Worm (Caenorhabditis elegans) whole organism, late embryonic: ENCODE results near the gene vglu-2.

Experiments
- F13H6.1 ChIP-seq: sonication (generic microtip); optimal IDR thresholded peaks from 2 replicates; lab custom pipeline; 2016; ENCODE audit warnings: missing genetic modification characterization, missing compliant biosample characterization
- K02D7.2 ChIP-seq: sonication (generic microtip); optimal IDR thresholded peaks from 2 replicates; lab custom pipeline; 2017; ENCODE audit warnings: mild to moderate bottlenecking, missing genetic modification characterization, missing compliant biosample characterization
- K09A11.1 ChIP-seq: sonication (generic microtip); optimal IDR thresholded peaks from 2 replicates; lab custom pipeline; 2017; ENCODE audit warnings: antibody characterized with exemption, mild to moderate bottlenecking, missing genetic modification characterization, missing compliant biosample characterization; ENCODE audit not compliant: insufficient read depth
- T23F11.4 ChIP-seq: fragments of 200-800 bp; sonication (Bioruptor generic); optimal IDR thresholded peaks from 2 replicates; lab custom pipeline; 2018; ENCODE audit warnings: mild to moderate bottlenecking, missing genetic modification characterization, missing compliant biosample characterization
- Y22D7AL.16 ChIP-seq: sonication (generic microtip); optimal IDR thresholded peaks from 2 replicates; lab custom pipeline; 2016; ENCODE audit warnings: missing genetic modification characterization, missing compliant biosample characterization
- ceh-14 ChIP-seq: sonication (generic microtip); optimal IDR thresholded peaks from 2 replicates; lab custom pipeline; 2016; ENCODE audit warnings: missing genotype, missing genetic modification characterization, missing compliant biosample characterization
- ceh-19 ChIP-seq: fragments of 200-800 bp; sonication (Bioruptor generic); optimal IDR thresholded peaks from 2 replicates; lab custom pipeline; 2018; ENCODE audit warnings: mild to moderate bottlenecking, missing genetic modification characterization, missing compliant biosample characterization
- ceh-22 ChIP-seq: sonication (generic microtip); optimal IDR thresholded peaks from 2 replicates; lab custom pipeline; 2017; ENCODE audit warnings: missing biosample characterization, missing genetic modification characterization
- ceh-24 ChIP-seq: sonication (generic microtip); optimal IDR thresholded peaks from 2 replicates; lab custom pipeline; 2016; ENCODE audit warnings: mild to moderate bottlenecking, missing genetic modification characterization, missing compliant biosample characterization
- ceh-31 ChIP-seq: sonication (generic microtip); optimal IDR thresholded peaks from 2 replicates; lab custom pipeline; 2016; ENCODE audit warnings: missing genetic modification characterization, missing compliant biosample characterization
- ceh-45 ChIP-seq: fragments of 200-800 bp; sonication (Bioruptor generic); IDR thresholded peaks from 2 replicates; pipeline ENCODE4 v1.3.6; 2022; ENCODE audit warnings: missing genetic modification reagents, missing genetic modification characterization, missing compliant biosample characterization
- ceh-9 ChIP-seq: sonication (generic microtip); optimal IDR thresholded peaks from 2 replicates; lab custom pipeline; 2016; ENCODE audit warnings: mild to moderate bottlenecking, missing genetic modification characterization, inconsistent platforms, missing compliant biosample characterization
- che-1 ChIP-seq: sonication (generic microtip); optimal IDR thresholded peaks from 2 replicates; lab custom pipeline; 2016; ENCODE audit warnings: mild to moderate bottlenecking, missing genetic modification characterization, missing compliant biosample characterization
- dve-1 ChIP-seq: sonication (generic microtip); optimal IDR thresholded peaks from 2 replicates; lab custom pipeline; 2017; ENCODE audit warnings: antibody characterized with exemption, mild to moderate bottlenecking, missing genetic modification characterization, missing compliant biosample characterization
- elt-2 ChIP-seq: sonication (generic microtip); optimal IDR thresholded peaks from 2 replicates; lab custom pipeline; 2016; ENCODE audit warnings: missing genetic modification reagents, missing genetic modification characterization, missing compliant biosample characterization
- ets-4 ChIP-seq: sonication (generic microtip); optimal IDR thresholded peaks from 2 replicates; lab custom pipeline; 2016; ENCODE audit warnings: missing genetic modification characterization, missing compliant biosample characterization
- fax-1 ChIP-seq: sonication (generic microtip); optimal IDR thresholded peaks from 2 replicates; lab custom pipeline; 2016; ENCODE audit warnings: missing genotype, missing genetic modification characterization, missing compliant biosample characterization
- fkh-10 ChIP-seq: fragments of 150-350 bp; optimal IDR thresholded peaks from 2 replicates; lab custom pipeline; 2014; ENCODE audit warnings: missing biosample characterization, missing genetic modification reagents, missing genetic modification characterization
- hlh-15 ChIP-seq: sonication (generic microtip); optimal IDR thresholded peaks from 2 replicates; lab custom pipeline; 2016; ENCODE audit warnings: missing genetic modification characterization, missing compliant biosample characterization
- hlh-30 ChIP-seq: sonication (generic microtip); optimal IDR thresholded peaks from 2 replicates; lab custom pipeline; 2017; ENCODE audit warnings: antibody characterized with exemption, missing genetic modification characterization, missing compliant biosample characterization; ENCODE audit not compliant: insufficient read depth
- madf-2 ChIP-seq: sonication (generic microtip); optimal IDR thresholded peaks from 2 replicates; lab custom pipeline; 2017; ENCODE audit warnings: missing genetic modification characterization, missing compliant biosample characterization
- nhr-11 ChIP-seq: fragments of 150-350 bp; optimal IDR thresholded peaks from 2 replicates; lab custom pipeline; 2014; ENCODE audit warnings: missing biosample characterization, missing genetic modification characterization
- pag-3 ChIP-seq: sonication (generic microtip); optimal IDR thresholded peaks from 2 replicates; lab custom pipeline; 2016; ENCODE audit warnings: missing compliant biosample characterization, missing genetic modification characterization, borderline replicate concordance
- pat-9 ChIP-seq: fragments of 200-800 bp; sonication (Bioruptor generic); optimal IDR thresholded peaks from 2 replicates; lab custom pipeline; 2018; ENCODE audit warnings: mild to moderate bottlenecking, missing genetic modification characterization, moderate library complexity, missing compliant biosample characterization
- pha-2 ChIP-seq: sonication (generic microtip); optimal IDR thresholded peaks from 2 replicates; lab custom pipeline; 2017; ENCODE audit warnings: mild to moderate bottlenecking, missing genetic modification characterization, missing compliant biosample characterization
- pha-4 ChIP-seq: fragments of 150-350 bp; optimal IDR thresholded peaks from 2 replicates; lab custom pipeline; 2018; ENCODE audit warnings: missing biosample characterization, missing genetic modification reagents, missing genetic modification characterization
- pqm-1 ChIP-seq: sonication (generic microtip); optimal IDR thresholded peaks from 2 replicates; lab custom pipeline; 2016; ENCODE audit warnings: missing genetic modification characterization, missing compliant biosample characterization
- ref-2 ChIP-seq: sonication (generic microtip); optimal IDR thresholded peaks from 2 replicates; lab custom pipeline; 2016; ENCODE audit warnings: missing genetic modification characterization, missing compliant biosample characterization
- rnt-1 ChIP-seq: sonication (generic microtip); optimal IDR thresholded peaks from 2 replicates; lab custom pipeline; 2016; ENCODE audit warnings: missing genetic modification characterization, missing compliant biosample characterization
- sdc-2 ChIP-seq: sonication (generic microtip); optimal IDR thresholded peaks from 2 replicates; lab custom pipeline; 2016; ENCODE audit warnings: missing genotype, missing genetic modification characterization, missing compliant biosample characterization
- sox-2 ChIP-seq: fragments of 200-800 bp; sonication (Bioruptor generic); IDR thresholded peaks from 2 replicates; pipeline ENCODE4 v1.3.6; 2022; ENCODE audit warnings: missing genetic modification reagents, missing genetic modification characterization, missing compliant biosample characterization
- syd-9 ChIP-seq: sonication (generic microtip); optimal IDR thresholded peaks from 2 replicates; lab custom pipeline; 2016; ENCODE audit warnings: mild to moderate bottlenecking, missing genetic modification characterization, moderate library complexity, missing compliant biosample characterization
- tbx-2 ChIP-seq: sonication (generic microtip); optimal IDR thresholded peaks from 2 replicates; lab custom pipeline; 2016; ENCODE audit warnings: missing genetic modification characterization, missing compliant biosample characterization
- tbx-7 ChIP-seq: sonication (generic microtip); optimal IDR thresholded peaks from 2 replicates; lab custom pipeline; 2016; ENCODE audit warnings: missing genotype, missing genetic modification characterization, missing compliant biosample characterization
- ttx-3 ChIP-seq: sonication (generic microtip); optimal IDR thresholded peaks from 2 replicates; lab custom pipeline; 2016; ENCODE audit warnings: missing genetic modification reagents, missing genetic modification characterization, missing compliant biosample characterization
- unc-3 ChIP-seq, 2 experiments: fragments of 200-800 bp in 1 of 2; sonication (Bioruptor generic) in 1 of 2; sonication (generic microtip) in 1 of 2; conservative IDR thresholded peaks in 1 of 2; optimal IDR thresholded peaks in 1 of 2; 2 replicates each; pipeline versions ENCODE4 v1.3.6 to Lab custom; 2016 to 2022; ENCODE audit warnings: missing compliant biosample characterization in 2 of 2, missing genetic modification characterization in 2 of 2, missing genetic modification reagents in 1 of 2
- unc-42 ChIP-seq: sonication (generic microtip); optimal IDR thresholded peaks from 2 replicates; lab custom pipeline; 2016; ENCODE audit warnings: missing genotype, missing genetic modification characterization, missing compliant biosample characterization
- unc-55 ChIP-seq: sonication (generic microtip); optimal IDR thresholded peaks from 2 replicates; lab custom pipeline; 2017; ENCODE audit warnings: missing biosample characterization, missing genetic modification reagents, missing genetic modification characterization
- zip-5 ChIP-seq: sonication (generic microtip); optimal IDR thresholded peaks from 2 replicates; lab custom pipeline; 2016; ENCODE audit warnings: missing genetic modification characterization, missing compliant biosample characterization
- ztf-16 ChIP-seq: sonication (generic microtip); optimal IDR thresholded peaks from 2 replicates; lab custom pipeline; 2017; ENCODE audit warnings: missing genetic modification characterization, missing compliant biosample characterization

Gene vglu-2

ce11 chrIII:10305295-10305694 lies 10.4 kb downstream of the vglu-2 start:
- TF ChIP-seq ceh-22 (tag; lab: Kevin White, UChicago), result no peak
- no peak for TF ChIP-seq rnt-1 (tag; lab: Kevin White, UChicago)
- TF ChIP-seq pag-3 (tag; lab: Kevin White, UChicago), result no peak

DNA sequence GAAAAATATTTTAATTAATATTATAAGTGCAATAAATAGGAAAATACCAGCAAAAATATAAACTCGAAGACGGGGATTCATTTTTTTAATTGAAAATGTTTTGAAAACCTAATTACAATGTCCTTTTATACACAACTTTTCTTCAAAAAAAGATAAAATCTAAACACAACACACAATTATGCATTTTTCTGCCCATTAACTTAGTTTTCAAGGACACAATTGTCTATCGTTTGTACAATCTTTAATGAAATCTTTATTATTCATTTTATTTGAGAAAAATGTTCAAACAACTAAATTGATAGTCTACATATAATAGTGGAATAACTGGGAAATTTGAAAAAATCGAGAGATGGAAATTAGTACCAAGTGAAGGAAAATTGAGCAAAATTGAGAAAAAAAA lies 11.1 kb downstream of the vglu-2 start, which contains the start of gene T07A5.1:
TSS of gene T07A5.1 (minus strand) at position 149 of the 400 bp plus-strand sequence.
- TF ChIP-seq ceh-19 (GFP tag; lab: Kevin White, UChicago) (no peak), hlh-15 (no peak), Y22D7AL.16 (no peak), ceh-31 (tag; lab: Kevin White, UChicago) (no peak), syd-9 (tag; lab: Kevin White, UChicago) (no peak), F13H6.1 (no peak), pat-9 (tag; lab: Kevin White, UChicago) (no peak), K02D7.2 (tag; lab: Kevin White, UChicago) (no peak), ceh-24 (tag; lab: Kevin White, UChicago) (no peak), zip-5 (no peak), pag-3 (tag; lab: Kevin White, UChicago) (no peak), nhr-11 (tag; lab: Kevin White, UChicago) (no peak), elt-2 (no peak), fax-1 (tag; lab: Kevin White, UChicago) (no peak), pha-4 (tag; lab: Kevin White, UChicago) (no peak), unc-55 (no peak), hlh-30 (no peak), fkh-10 (GFP tag; lab: Kevin White, UChicago) (no peak), K09A11.1 (tag; lab: Kevin White, UChicago) (no peak), ztf-16 (tag; lab: Kevin White, UChicago) (no peak)

ce11 chrIII:10311016-10311415 lies 16.1 kb downstream of the vglu-2 start, which contains the start of gene T07A5.7:
Gene T07A5.7, minus strand, starts transcription at chrIII:10311116.
- TF ChIP-seq unc-3 (GFP tag; conservative IDR thresholded peaks at IDR 0.05; lab: Robert Waterston, UW) (no peak), unc-3 (tag; optimal IDR thresholded peaks at IDR 0.05; lab: Kevin White, UChicago) (no peak), sdc-2 (tag; lab: Kevin White, UChicago) (no peak), madf-2 (tag; lab: Kevin White, UChicago) (no peak), unc-42 (tag; lab: Kevin White, UChicago) (no peak), pqm-1 (tag; lab: Kevin White, UChicago) (no peak), ceh-31 (tag; lab: Kevin White, UChicago) (no peak), ceh-14 (no peak), F13H6.1 (no peak), sox-2 (no peak), pha-2 (tag; lab: Kevin White, UChicago) (no peak), hlh-15 (no peak), pha-4 (tag; lab: Kevin White, UChicago) (no peak)

ce11 chrIII:10314234-10314633 lies 19.3 kb downstream of the vglu-2 start:
- TF ChIP-seq elt-2 (peak; percentile 39), ref-2 (tag; lab: Kevin White, UChicago) (no peak), Y22D7AL.16 (no peak), ets-4 (no peak)

- TF ChIP-seq ztf-16 (tag; lab: Kevin White, UChicago), result no peak
- no peak for TF ChIP-seq K02D7.2 (tag; lab: Kevin White, UChicago)
- TF ChIP-seq elt-2, result no peak
- TF ChIP-seq tbx-2, result no peak
- no peak for TF ChIP-seq tbx-7
- TF ChIP-seq F13H6.1, result no peak
- no peak for TF ChIP-seq ttx-3 (tag; lab: Kevin White, UChicago)
- no peak for TF ChIP-seq dve-1
- no peak for TF ChIP-seq fax-1 (tag; lab: Kevin White, UChicago)
- no peak for TF ChIP-seq sox-2
- TF ChIP-seq ceh-45 (GFP tag; lab: Robert Waterston, UW), result no peak
- TF ChIP-seq che-1, result no peak
- no peak for TF ChIP-seq ceh-9
- no peak for TF ChIP-seq T23F11.4 (GFP tag; lab: Kevin White, UChicago)
- no peak for TF ChIP-seq sdc-2 (tag; lab: Kevin White, UChicago)
- TF ChIP-seq pha-2 (tag; lab: Kevin White, UChicago), result no peak
Observed at ce11 chrIII:10318062-10318609, 23.2 kb downstream of the vglu-2 start, which contains the start of the genes unc-50 and ostf-4. Gene unc-50, minus strand, starts transcription at chrIII:10318162. Gene ostf-4, minus strand, starts transcription at chrIII:10318559.
